Worm (Caenorhabditis elegans) whole organism, L1 larva: Measurements from ENCODE around the gene C56G2.22.

Source experiments
- C04F5.9 ChIP-seq: sonication (generic microtip); optimal IDR thresholded peaks from 2 replicates; lab custom pipeline; 2016; ENCODE audit warnings: missing genetic modification characterization, missing compliant biosample characterization
- C16A3.4 ChIP-seq: fragments of 150-350 bp; optimal IDR thresholded peaks from 2 replicates; lab custom pipeline; 2014; ENCODE audit warnings: missing biosample characterization, missing genetic modification characterization
- C34B4.2 ChIP-seq: sonication (generic microtip); optimal IDR thresholded peaks from 2 replicates; lab custom pipeline; 2017; ENCODE audit warnings: mild to moderate bottlenecking, missing genetic modification characterization, missing compliant biosample characterization
- F16B12.6 ChIP-seq: fragments of 150-350 bp; optimal IDR thresholded peaks from 2 replicates; lab custom pipeline; 2014; ENCODE audit warnings: missing biosample characterization, missing genetic modification characterization
- Y116A8C.19 ChIP-seq: sonication (generic microtip); optimal IDR thresholded peaks from 2 replicates; lab custom pipeline; 2016; ENCODE audit warnings: missing compliant biosample characterization, missing genetic modification characterization, borderline replicate concordance
- blmp-1 ChIP-seq: fragments of 150-350 bp; optimal IDR thresholded peaks from 2 replicates; lab custom pipeline; 2014; ENCODE audit warnings: missing biosample characterization, missing genetic modification characterization
- ceh-8 ChIP-seq: fragments of 200-800 bp; sonication (Bioruptor generic); optimal IDR thresholded peaks from 2 replicates; lab custom pipeline; 2018; ENCODE audit warnings: mild to moderate bottlenecking, missing genetic modification characterization, moderate library complexity, missing compliant biosample characterization
- ceh-82 ChIP-seq, 3 experiments: fragments of 150-350 bp in 1 of 3; sonication (generic microtip) in 2 of 3; optimal IDR thresholded peaks; 2 replicates each; lab custom pipeline; 2014 to 2017; ENCODE audit warnings: missing biosample characterization in 3 of 3, missing genetic modification characterization in 3 of 3
- ceh-88 ChIP-seq: fragments of 200-800 bp; sonication (Bioruptor generic); IDR thresholded peaks from 2 replicates; pipeline ENCODE4 v1.3.6; 2022; ENCODE audit warnings: missing genetic modification characterization, missing compliant biosample characterization
- ceh-90 ChIP-seq: sonication (generic microtip); optimal IDR thresholded peaks from 2 replicates; lab custom pipeline; 2016; ENCODE audit warnings: missing genetic modification characterization, missing compliant biosample characterization
- dsc-1 ChIP-seq: sonication (generic microtip); optimal IDR thresholded peaks from 2 replicates; lab custom pipeline; 2016; ENCODE audit warnings: mild to moderate bottlenecking, missing genetic modification characterization, missing compliant biosample characterization
- efl-1 ChIP-seq, 4 experiments: fragments of 150-350 bp; optimal IDR thresholded peaks in 3 of 4; peaks in 1 of 4; 1 replicate in 1 of 4; 2 replicates in 3 of 4; lab custom pipeline; 2014; ENCODE audit warnings: missing biosample characterization in 2 of 4, missing genetic modification characterization in 2 of 4, missing genetic modification reagents in 2 of 4
- efl-3 ChIP-seq: fragments of 200-800 bp; sonication (Bioruptor generic); optimal IDR thresholded peaks from 2 replicates; lab custom pipeline; 2018; ENCODE audit warnings: mild to moderate bottlenecking, missing genetic modification characterization, missing compliant biosample characterization
- elt-2 ChIP-seq: sonication (generic microtip); optimal IDR thresholded peaks from 2 replicates; lab custom pipeline; 2016; ENCODE audit warnings: missing genetic modification characterization, mild to moderate bottlenecking, inconsistent platforms, missing compliant biosample characterization, missing genetic modification reagents
- fos-1 ChIP-seq: fragments of 150-350 bp; optimal IDR thresholded peaks from 2 replicates; lab custom pipeline; 2014; ENCODE audit warnings: missing biosample characterization, missing genetic modification characterization
- hlh-4 ChIP-seq: sonication (generic microtip); optimal IDR thresholded peaks from 2 replicates; lab custom pipeline; 2016; ENCODE audit warnings: mild to moderate bottlenecking, missing genetic modification characterization, missing compliant biosample characterization
- hpl-2 ChIP-seq: fragments of 150-350 bp; optimal IDR thresholded peaks from 2 replicates; lab custom pipeline; 2014; ENCODE audit warnings: missing biosample characterization, missing genetic modification reagents, missing genetic modification characterization
- irx-1 ChIP-seq: sonication (generic microtip); optimal IDR thresholded peaks from 2 replicates; lab custom pipeline; 2016; ENCODE audit warnings: missing genetic modification characterization, missing compliant biosample characterization
- isw-1 ChIP-seq: fragments of 200-800 bp; sonication (Bioruptor generic); IDR thresholded peaks from 2 replicates; pipeline ENCODE4 v1.3.6; 2022; ENCODE audit warnings: missing genetic modification characterization, missing compliant biosample characterization
- jun-1 ChIP-seq: fragments of 150-350 bp; optimal IDR thresholded peaks from 2 replicates; lab custom pipeline; 2014; ENCODE audit warnings: missing biosample characterization, missing genetic modification reagents, missing genetic modification characterization
- lin-13 ChIP-seq: fragments of 150-350 bp; optimal IDR thresholded peaks from 2 replicates; lab custom pipeline; 2014; ENCODE audit warnings: missing biosample characterization, missing genetic modification reagents, missing genetic modification characterization
- lin-14 ChIP-seq: fragments of 200-800 bp; sonication (Bioruptor generic); optimal IDR thresholded peaks from 2 replicates; lab custom pipeline; 2018; ENCODE audit warnings: mild to moderate bottlenecking, missing genetic modification characterization, moderate library complexity, missing compliant biosample characterization
- lin-15B ChIP-seq: fragments of 150-350 bp; sonication (generic microtip); optimal IDR thresholded peaks from 3 replicates; lab custom pipeline; 2014; ENCODE audit warnings: missing biosample characterization, missing genetic modification characterization
- lin-35 ChIP-seq, 2 experiments: fragments of 150-350 bp; optimal IDR thresholded peaks; 2 replicates each; lab custom pipeline; 2014; ENCODE audit warnings: missing biosample characterization in 2 of 2, missing genetic modification characterization in 2 of 2, missing genetic modification reagents in 2 of 2
- lir-3 ChIP-seq: sonication (generic microtip); optimal IDR thresholded peaks from 2 replicates; lab custom pipeline; 2016; ENCODE audit warnings: mild to moderate bottlenecking, missing genetic modification characterization, moderate library complexity, missing compliant biosample characterization; ENCODE audit not compliant: poor library complexity
- lsy-2 ChIP-seq, 2 experiments: fragments of 150-350 bp; optimal IDR thresholded peaks; 2 replicates each; lab custom pipeline; 2014; ENCODE audit warnings: missing biosample characterization in 2 of 2, missing genetic modification characterization in 2 of 2
- mdl-1 ChIP-seq, 2 experiments: fragments of 150-350 bp; optimal IDR thresholded peaks; 2 replicates each; lab custom pipeline; 2014 to 2017; ENCODE audit warnings: missing biosample characterization in 2 of 2, missing genetic modification characterization in 2 of 2, inconsistent platforms in 1 of 2
- nhr-12 ChIP-seq: sonication (generic microtip); optimal IDR thresholded peaks from 2 replicates; lab custom pipeline; 2017; ENCODE audit warnings: missing biosample characterization, missing genetic modification characterization
- nhr-19 ChIP-seq: fragments of 200-800 bp; sonication (Bioruptor generic); conservative IDR thresholded peaks from 2 replicates; pipeline ENCODE4 v1.3.6; 2022; ENCODE audit warnings: missing genetic modification characterization, missing compliant biosample characterization
- nhr-20 ChIP-seq: sonication (generic microtip); optimal IDR thresholded peaks from 2 replicates; lab custom pipeline; 2016; ENCODE audit warnings: mild to moderate bottlenecking, missing genetic modification characterization, missing compliant biosample characterization
- nhr-28 ChIP-seq: fragments of 150-350 bp; optimal IDR thresholded peaks from 2 replicates; lab custom pipeline; 2014; ENCODE audit warnings: missing biosample characterization, missing genetic modification characterization
- nhr-47 ChIP-seq: sonication (generic microtip); optimal IDR thresholded peaks from 2 replicates; lab custom pipeline; 2016; ENCODE audit warnings: mild to moderate bottlenecking, missing genetic modification characterization, moderate library complexity, missing compliant biosample characterization
- nhr-77 ChIP-seq: fragments of 150-350 bp; optimal IDR thresholded peaks from 2 replicates; lab custom pipeline; 2014; ENCODE audit warnings: missing biosample characterization, missing genetic modification characterization
- nhr-85 ChIP-seq: sonication (generic microtip); peaks from one replicate; lab custom pipeline; 2016; ENCODE audit warnings: missing genetic modification characterization, inconsistent platforms, missing compliant biosample characterization
- nhr-90 ChIP-seq: sonication (generic microtip); optimal IDR thresholded peaks from 2 replicates; lab custom pipeline; 2016; ENCODE audit warnings: mild to moderate bottlenecking, missing genetic modification characterization, missing compliant biosample characterization; ENCODE audit not compliant: poor library complexity
- pag-3 ChIP-seq: sonication (generic microtip); optimal IDR thresholded peaks from 2 replicates; lab custom pipeline; 2017; ENCODE audit warnings: missing genetic modification characterization, mild to moderate bottlenecking, missing compliant biosample characterization, antibody characterized with exemption, borderline replicate concordance; ENCODE audit not compliant: insufficient read depth
- pqm-1 ChIP-seq: sonication (generic microtip); optimal IDR thresholded peaks from 3 replicates; lab custom pipeline; 2017; ENCODE audit warnings: missing biosample characterization, missing genetic modification characterization
- rnt-1 ChIP-seq: sonication (generic microtip); optimal IDR thresholded peaks from 2 replicates; lab custom pipeline; 2016; ENCODE audit warnings: mild to moderate bottlenecking, missing genetic modification characterization, moderate library complexity, missing compliant biosample characterization
- skn-1 ChIP-seq: fragments of 150-350 bp; optimal IDR thresholded peaks from 2 replicates; lab custom pipeline; 2014; ENCODE audit warnings: missing biosample characterization, missing genetic modification characterization
- snpc-4 ChIP-seq: fragments of 150-350 bp; optimal IDR thresholded peaks from 2 replicates; lab custom pipeline; 2014; ENCODE audit warnings: missing biosample characterization, missing genetic modification characterization
- snu-23 ChIP-seq: sonication (generic microtip); optimal IDR thresholded peaks from 2 replicates; lab custom pipeline; 2016; ENCODE audit warnings: missing genetic modification characterization, missing compliant biosample characterization
- sox-4 ChIP-seq: sonication (generic microtip); optimal IDR thresholded peaks from 2 replicates; lab custom pipeline; 2016; ENCODE audit warnings: missing genetic modification characterization, missing compliant biosample characterization
- sptf-1 ChIP-seq: fragments of 150-350 bp; optimal IDR thresholded peaks from 2 replicates; lab custom pipeline; 2014; ENCODE audit warnings: missing biosample characterization, missing genetic modification characterization
- tlp-1 ChIP-seq: fragments of 150-350 bp; optimal IDR thresholded peaks from 2 replicates; lab custom pipeline; 2014; ENCODE audit warnings: missing biosample characterization, missing genetic modification characterization
- unc-130 ChIP-seq: fragments of 150-350 bp; optimal IDR thresholded peaks from 2 replicates; lab custom pipeline; 2017; ENCODE audit warnings: missing biosample characterization, missing genetic modification characterization, inconsistent platforms
- unc-86 ChIP-seq: sonication (generic microtip); optimal IDR thresholded peaks from 2 replicates; lab custom pipeline; 2016; ENCODE audit warnings: missing genetic modification characterization, missing compliant biosample characterization
- unc-98 ChIP-seq: fragments of 200-800 bp; sonication (Bioruptor generic); IDR thresholded peaks from 2 replicates; pipeline ENCODE4 v1.3.6; 2022; ENCODE audit warnings: missing genetic modification characterization, missing compliant biosample characterization
- vab-15 ChIP-seq: sonication (generic microtip); optimal IDR thresholded peaks from 2 replicates; lab custom pipeline; 2017; ENCODE audit warnings: missing genotype, mild to moderate bottlenecking, missing genetic modification characterization, missing compliant biosample characterization
- zip-4 ChIP-seq: fragments of 200-800 bp; sonication (Bioruptor generic); optimal IDR thresholded peaks from 2 replicates; lab custom pipeline; 2018; ENCODE audit warnings: mild to moderate bottlenecking, missing genetic modification characterization, moderate library complexity, missing compliant biosample characterization
- ztf-11 ChIP-seq, 2 experiments: sonication (generic microtip); optimal IDR thresholded peaks; 2 replicates each; lab custom pipeline; 2016 to 2017; ENCODE audit warnings: missing genetic modification characterization in 2 of 2, missing biosample characterization in 1 of 2, missing compliant biosample characterization in 1 of 2

The C56G2.22 gene

ce11 chrIII:6359171-6359854, 13.1 kb downstream of the C56G2.22 start (continued):
- TF ChIP-seq nhr-85 (tag; lab: Kevin White, UChicago): peak; percentile 70
- TF ChIP-seq rnt-1 (tag; lab: Kevin White, UChicago): peak; percentile 12
- TF ChIP-seq dsc-1 (tag; lab: Kevin White, UChicago): peak; percentile 53
- TF ChIP-seq lin-13 (GFP tag; lab: Kevin White, UChicago): no peak

DNA sequence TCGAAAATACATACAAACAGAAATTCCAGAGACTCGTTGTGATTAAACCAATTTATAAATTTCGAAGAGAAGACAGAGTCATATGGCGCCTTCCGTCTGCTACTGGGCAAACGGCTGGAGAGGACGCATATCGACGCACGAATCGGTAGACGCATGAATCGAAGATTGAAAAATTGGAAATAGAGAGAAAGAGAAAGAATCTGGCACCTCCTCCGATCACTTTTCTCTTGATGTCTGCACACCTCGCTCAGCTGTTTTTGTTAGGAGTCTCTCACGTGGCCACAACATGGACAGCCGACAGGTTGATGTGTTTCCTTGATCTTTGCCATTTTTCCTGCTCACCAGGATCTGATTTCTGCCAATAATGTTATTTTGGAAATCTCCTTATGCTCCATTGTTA, 13.9 kb downstream of the C56G2.22 start:
- TF ChIP-seq lir-3 (tag; lab: Kevin White, UChicago): peak; percentile 26
- TF ChIP-seq lin-35 (GFP tag; optimal IDR thresholded peaks at IDR 0.05; lab: Kevin White, UChicago): peak; percentile 28 to 58
- no peak for TF ChIP-seq fos-1
- no peak for TF ChIP-seq F16B12.6 (tag; lab: Kevin White, UChicago)
- TF ChIP-seq lsy-2 (tag; optimal IDR thresholded peaks at IDR 0.05; lab: Kevin White, UChicago): peak; percentile 53 to 65
- no peak for TF ChIP-seq sox-4
- peak; percentile 65 for TF ChIP-seq unc-130 (tag; lab: Kevin White, UChicago)
- no peak for TF ChIP-seq lin-15B
- no peak for TF ChIP-seq C34B4.2 (tag; lab: Kevin White, UChicago)
- TF ChIP-seq blmp-1: peak; percentile 61
- no peak for TF ChIP-seq unc-86 (tag; lab: Kevin White, UChicago)
- TF ChIP-seq nhr-47 (tag; lab: Kevin White, UChicago): peak; percentile 55
- peak; percentile 74 for TF ChIP-seq snu-23
- peak; percentile 80 for TF ChIP-seq nhr-20 (tag; lab: Kevin White, UChicago)
- no peak for TF ChIP-seq vab-15 (tag; lab: Kevin White, UChicago)
- TF ChIP-seq lin-14 (GFP tag; lab: Kevin White, UChicago): peak; percentile 91
- no peak for TF ChIP-seq nhr-77 (tag; lab: Kevin White, UChicago)
- TF ChIP-seq C16A3.4 (tag; lab: Kevin White, UChicago): no peak
- no peak for TF ChIP-seq hpl-2 (GFP tag; lab: Kevin White, UChicago)
- no peak for TF ChIP-seq hlh-4 (tag; lab: Kevin White, UChicago)
- TF ChIP-seq zip-4 (GFP tag; lab: Kevin White, UChicago): no peak
- TF ChIP-seq ceh-88: no peak
- no peak for TF ChIP-seq tlp-1 (tag; lab: Kevin White, UChicago)
- TF ChIP-seq elt-2: no peak
- no peak for TF ChIP-seq isw-1 (GFP tag; lab: Robert Waterston, UW)
- TF ChIP-seq nhr-28: no peak
- no peak for TF ChIP-seq Y116A8C.19 (tag; lab: Kevin White, UChicago)
- no peak for TF ChIP-seq sptf-1
- TF ChIP-seq skn-1 (tag; lab: Kevin White, UChicago): no peak
- TF ChIP-seq nhr-12: no peak
- peak; percentile 73 for TF ChIP-seq nhr-19 (GFP tag; lab: Robert Waterston, UW)
- no peak for TF ChIP-seq C04F5.9
- TF ChIP-seq efl-3: no peak
- TF ChIP-seq efl-1 (optimal IDR thresholded peaks at IDR 0.05; lab: Kevin White, UChicago): peak; percentile 3 to 28
- peak in 1 of 2 experiments; percentile 93 for TF ChIP-seq efl-1 (GFP tag; optimal IDR thresholded peaks at IDR 0.05 in 1 of 2; lab: Kevin White, UChicago)
- TF ChIP-seq ztf-11 (tag; optimal IDR thresholded peaks at IDR 0.05; lab: Kevin White, UChicago): no peak
- TF ChIP-seq pqm-1 (tag; lab: Kevin White, UChicago): no peak
- peak in 1 of 2 experiments; percentile 85 for TF ChIP-seq mdl-1 (tag; optimal IDR thresholded peaks at IDR 0.05; lab: Kevin White, UChicago)
- TF ChIP-seq snpc-4 (tag; lab: Kevin White, UChicago): no peak
- TF ChIP-seq ceh-8 (GFP tag; lab: Kevin White, UChicago): no peak
- TF ChIP-seq nhr-90 (tag; lab: Kevin White, UChicago): no peak
- TF ChIP-seq ceh-82 (tag; optimal IDR thresholded peaks at IDR 0.05; lab: Kevin White, UChicago): no peak
- TF ChIP-seq irx-1: no peak
- no peak for TF ChIP-seq pag-3
- peak; percentile 50 for TF ChIP-seq lin-13 (GFP tag; lab: Kevin White, UChicago)
- no peak for TF ChIP-seq unc-98 (GFP tag; lab: Robert Waterston, UW)
- TF ChIP-seq jun-1 (tag; lab: Kevin White, UChicago): no peak
- no peak for TF ChIP-seq ceh-90
